Worm (Caenorhabditis elegans): ENCODE measurements around the gene B0285.3.

Gene B0285.3

DNA sequence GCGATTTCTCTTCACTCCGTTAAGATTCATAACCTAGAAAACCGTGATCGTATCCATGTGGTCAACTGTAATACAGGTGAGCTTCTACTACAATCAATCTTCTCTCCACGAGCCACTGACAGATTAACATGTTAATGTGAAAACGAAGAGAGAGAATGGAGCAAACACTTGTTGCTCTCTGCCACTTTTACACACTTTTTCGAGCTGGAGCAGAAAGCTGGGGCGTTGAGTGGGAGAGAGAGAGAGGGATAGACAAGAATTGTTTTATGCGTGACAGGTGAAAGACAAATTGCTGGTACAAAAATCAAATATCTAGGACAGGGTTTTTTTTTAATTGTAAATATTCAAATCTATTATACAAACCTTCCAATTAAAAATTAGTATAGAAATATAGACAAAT is 15.2 kb upstream of the B0285.3 start:
- no peak for TF ChIP-seq ceh-32 (tag; optimal IDR thresholded peaks at IDR 0.05; ENCODE audit: poor library complexity)

DNA sequence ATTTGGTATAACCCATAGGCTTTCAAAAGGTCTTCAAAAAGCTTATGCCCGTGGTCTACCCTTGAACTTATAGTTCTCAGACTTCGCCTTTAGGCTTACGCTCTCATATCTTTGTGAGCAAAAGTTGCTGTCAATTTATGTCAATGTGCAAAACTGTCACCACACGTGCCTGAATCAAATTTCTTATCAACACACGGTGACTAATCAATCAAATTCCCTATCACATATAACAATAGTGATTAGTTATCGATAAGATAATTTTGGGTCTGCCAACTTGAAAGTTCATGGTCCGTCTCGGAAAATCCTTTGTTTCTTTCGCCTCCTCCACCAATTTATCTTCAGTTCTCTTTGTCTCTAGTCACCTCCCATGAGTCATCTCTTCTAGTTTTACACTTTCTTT is 14.3 kb upstream of the B0285.3 start:
- TF ChIP-seq T20F7.1 (GFP tag; optimal IDR thresholded peaks at IDR 0.05) (no peak), mxl-3 (GFP tag; optimal IDR thresholded peaks at IDR 0.05) (peak; percentile 14), unc-39 (tag; optimal IDR thresholded peaks at IDR 0.05) (no peak), gei-8 (GFP tag; optimal IDR thresholded peaks at IDR 0.05) (no peak), aly-2 (tag; optimal IDR thresholded peaks at IDR 0.05) (no peak), ztf-11 (tag; optimal IDR thresholded peaks at IDR 0.05) (no peak), madf-9 (GFP tag; conservative IDR thresholded peaks at IDR 0.05) (no peak), dmd-8 (GFP tag; IDR thresholded peaks at IDR 0.05) (no peak), dve-1 (tag; optimal IDR thresholded peaks at IDR 0.05; ENCODE audit: insufficient read depth) (no peak), pqm-1 (tag; optimal IDR thresholded peaks at IDR 0.05) (peak; percentile 72), egl-43 (GFP tag; IDR thresholded peaks at IDR 0.05) (no peak), nhr-42 (GFP tag; IDR thresholded peaks at IDR 0.05) (no peak), mep-1 (tag; optimal IDR thresholded peaks at IDR 0.05) (no peak)

DNA sequence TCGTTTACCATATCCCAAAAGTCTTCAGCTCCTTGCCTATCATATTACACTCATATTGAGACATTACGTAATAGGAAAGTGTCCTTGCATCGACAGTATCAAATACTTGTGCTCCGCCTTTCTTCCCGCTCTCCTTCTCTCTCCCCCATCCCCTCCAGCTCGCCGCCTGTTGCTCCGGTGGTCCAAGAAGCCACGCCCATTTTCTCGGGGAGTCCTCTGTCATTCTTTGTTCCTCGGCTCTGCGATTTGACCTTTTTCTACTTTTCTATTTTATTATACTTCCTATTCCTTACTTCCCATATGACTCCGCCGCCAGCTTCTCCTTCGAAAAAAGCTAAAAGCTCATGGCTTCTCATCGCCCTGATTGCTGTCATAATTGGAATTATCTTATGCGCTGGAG is 13.2 kb upstream of the B0285.3 start, which contains the start of gene mnp-1:
Gene mnp-1 (plus strand): TSS at position 211 of the 400 bp plus-strand sequence.
- TF ChIP-seq set-16 (GFP tag; IDR thresholded peaks at IDR 0.05), result peak; percentile 65
- no peak for TF ChIP-seq daf-16 (GFP tag; optimal IDR thresholded peaks at IDR 0.05)
- TF ChIP-seq daf-16 (tag; optimal IDR thresholded peaks at IDR 0.05), result no peak
- no peak for TF ChIP-seq nhr-42 (GFP tag; IDR thresholded peaks at IDR 0.05)
- no peak for TF ChIP-seq madf-9 (GFP tag; conservative IDR thresholded peaks at IDR 0.05)
- TF ChIP-seq zip-11 (GFP tag; IDR thresholded peaks at IDR 0.05), result no peak
- no peak for TF ChIP-seq nhr-48 (tag; optimal IDR thresholded peaks at IDR 0.05)
- TF ChIP-seq hif-1 (tag; optimal IDR thresholded peaks at IDR 0.05), result no peak

DNA sequence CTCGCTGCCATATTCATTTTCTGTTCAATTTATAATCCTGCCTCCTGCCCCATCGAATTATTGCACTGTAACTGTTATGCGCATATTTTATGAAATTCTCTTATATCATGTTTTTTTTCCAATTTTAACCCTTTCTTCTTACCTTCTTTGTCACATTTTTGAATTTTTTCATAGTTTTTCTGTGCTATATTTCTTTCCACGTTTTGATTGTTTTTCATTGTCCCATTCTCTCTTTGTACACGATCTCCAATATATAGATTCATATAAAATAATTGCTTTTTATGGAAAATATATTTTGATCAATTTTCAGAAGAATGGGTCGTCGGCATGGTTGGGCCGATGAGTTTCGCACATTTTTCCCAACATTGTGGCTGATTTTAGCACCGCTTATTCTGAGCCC is 6.7 kb upstream of the B0285.3 start, which contains the start of gene B0285.6:
Gene B0285.6 (plus strand): TSS at position 301 of the 400 bp plus-strand sequence.
- no peak for TF ChIP-seq lsy-2 (tag; optimal IDR thresholded peaks at IDR 0.05)
- no peak for TF ChIP-seq ceh-44 (GFP tag; IDR thresholded peaks at IDR 0.05)
- no peak for TF ChIP-seq lin-13 (GFP tag; optimal IDR thresholded peaks at IDR 0.05)
- no peak for TF ChIP-seq daf-12 (tag; optimal IDR thresholded peaks at IDR 0.05)
- no peak for TF ChIP-seq tag-97 (GFP tag; IDR thresholded peaks at IDR 0.05)
- no peak for TF ChIP-seq jun-1 (tag; optimal IDR thresholded peaks at IDR 0.05)
- TF ChIP-seq mdl-1 (tag; optimal IDR thresholded peaks at IDR 0.05), result no peak
- TF ChIP-seq Y48G9A.11 (GFP tag; IDR thresholded peaks at IDR 0.05), result no peak

DNA sequence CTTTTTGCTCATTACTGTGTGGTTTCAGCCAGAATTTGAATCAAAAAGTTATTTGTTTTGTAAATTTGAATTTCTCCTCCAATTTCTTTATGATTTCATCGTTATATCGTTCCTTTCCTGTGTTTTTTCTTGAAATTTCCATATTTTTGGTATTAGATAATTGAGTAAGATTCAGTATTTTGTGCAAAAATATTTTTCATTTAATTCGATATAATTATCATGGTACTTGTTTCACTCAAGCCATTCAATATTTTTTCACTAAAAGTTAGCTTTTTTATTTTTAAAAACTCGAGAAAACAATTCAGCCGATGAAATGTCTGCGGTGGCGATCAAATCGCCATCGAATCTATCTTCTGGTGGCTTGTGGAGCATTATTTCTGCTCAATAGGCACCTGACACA is 1.9 kb upstream of the B0285.3 start, which contains the start of gene hse-5:
Gene hse-5 (plus strand): TSS at position 301 of the 400 bp plus-strand sequence.
- TF ChIP-seq set-16 (GFP tag; IDR thresholded peaks at IDR 0.05) (no peak), zip-2 (tag; optimal IDR thresholded peaks at IDR 0.05) (no peak), lin-38 (GFP tag; IDR thresholded peaks at IDR 0.05) (no peak), ceh-62 (tag; optimal IDR thresholded peaks at IDR 0.05) (no peak), ceh-82 (tag; optimal IDR thresholded peaks at IDR 0.05) (no peak), dmd-6 (GFP tag; IDR thresholded peaks at IDR 0.05) (no peak), php-3 (GFP tag; IDR thresholded peaks at IDR 0.05) (no peak), saeg-2 (GFP tag; IDR thresholded peaks at IDR 0.05) (no peak), mdt-29 (GFP tag; IDR thresholded peaks at IDR 0.05) (no peak), fkh-10 (GFP tag; optimal IDR thresholded peaks at IDR 0.05) (no peak), madf-9 (GFP tag; conservative IDR thresholded peaks at IDR 0.05) (no peak), zag-1 (tag; optimal IDR thresholded peaks at IDR 0.05) (no peak), unc-39 (tag; optimal IDR thresholded peaks at IDR 0.05) (no peak), F44E2.7 (GFP tag; IDR thresholded peaks at IDR 0.05) (no peak), vab-7 (GFP tag; IDR thresholded peaks at IDR 0.05) (no peak)

Data from whole organism, L4 larva.